Fruit fly (Drosophila melanogaster) whole organism, prepupa: ENCODE results near the gene janA.
A peak's percentile ranks its signal among the peaks of the same experiment; 100 is the strongest.

Source experiments
- Blimp-1 ChIP-seq: fragments of 200-800 bp; sonication (Bioruptor generic); optimal IDR thresholded peaks from 3 replicates; lab custom pipeline; 2017; ENCODE audit warnings: missing biosample characterization, missing genetic modification characterization, mild to moderate bottlenecking, moderate library complexity, missing genetic modification reagents
- CG10669 ChIP-seq: fragments of 200-800 bp; sonication (Bioruptor generic); optimal IDR thresholded peaks from 3 replicates; lab custom pipeline; 2018; ENCODE audit warnings: missing biosample characterization, mild to moderate bottlenecking, missing genetic modification characterization, moderate library complexity
- CG11294 ChIP-seq: fragments of 200-800 bp; sonication (Bioruptor generic); IDR thresholded peaks from 2 replicates; pipeline ENCODE4 v1.3.6; 2022; ENCODE audit warnings: missing biosample characterization, missing genetic modification characterization
- CG15336 ChIP-seq: fragments of 200-800 bp; sonication (Bioruptor generic); IDR thresholded peaks from 2 replicates; pipeline ENCODE4 v1.3.6; 2022; ENCODE audit warnings: missing biosample characterization, missing genetic modification characterization
- CG1621 ChIP-seq: fragments of 200-800 bp; sonication (Bioruptor generic); optimal IDR thresholded peaks from 3 replicates; lab custom pipeline; 2018; ENCODE audit warnings: missing biosample characterization, mild to moderate bottlenecking, missing genetic modification characterization
- CG3032 ChIP-seq: fragments of 200-800 bp; optimal IDR thresholded peaks from 2 replicates; lab custom pipeline; 2019; ENCODE audit warnings: missing biosample characterization, mild to moderate bottlenecking, missing genetic modification characterization, moderate library complexity
- CG31627 ChIP-seq: fragments of 200-800 bp; sonication (Bioruptor generic); optimal IDR thresholded peaks from 3 replicates; lab custom pipeline; 2016; ENCODE audit warnings: missing biosample characterization, missing genetic modification characterization
- CG32006 ChIP-seq: fragments of 200-800 bp; sonication (Bioruptor generic); optimal IDR thresholded peaks from 3 replicates; lab custom pipeline; 2017; ENCODE audit warnings: missing biosample characterization, mild to moderate bottlenecking, missing genetic modification characterization
- CG3919 ChIP-seq: fragments of 200-800 bp; sonication (Bioruptor generic); optimal IDR thresholded peaks from 3 replicates; lab custom pipeline; 2016; ENCODE audit warnings: missing biosample characterization, missing genetic modification characterization
- CG4318 ChIP-seq: fragments of 200-800 bp; sonication (Bioruptor generic); optimal IDR thresholded peaks from 3 replicates; lab custom pipeline; 2017; ENCODE audit warnings: missing biosample characterization, mild to moderate bottlenecking, missing genetic modification characterization
- CG6854 ChIP-seq: fragments of 200-800 bp; sonication (Bioruptor generic); optimal IDR thresholded peaks from 2 replicates; lab custom pipeline; 2017; ENCODE audit warnings: missing biosample characterization, mild to moderate bottlenecking, missing genetic modification characterization
- CG8632 ChIP-seq: fragments of 200-800 bp; sonication (Bioruptor generic); optimal IDR thresholded peaks from 3 replicates; lab custom pipeline; 2016; ENCODE audit warnings: missing biosample characterization, missing genetic modification characterization
- Eip75B ChIP-seq: fragments of 200-800 bp; sonication (Bioruptor generic); optimal IDR thresholded peaks from 3 replicates; lab custom pipeline; 2016; ENCODE audit warnings: missing biosample characterization, missing genetic modification characterization
- Eip78C ChIP-seq: fragments of 200-800 bp; sonication (Bioruptor generic); peaks from one replicate; lab custom pipeline; 2016; ENCODE audit warnings: missing biosample characterization, missing genetic modification characterization
- Eip93F ChIP-seq: fragments of 200-800 bp; sonication (Bioruptor generic); optimal IDR thresholded peaks from 2 replicates; lab custom pipeline; 2016; ENCODE audit warnings: missing biosample characterization, mild to moderate bottlenecking, missing genetic modification characterization
- Ets21C ChIP-seq: fragments of 200-800 bp; sonication (Bioruptor generic); optimal IDR thresholded peaks from 3 replicates; lab custom pipeline; 2016; ENCODE audit warnings: missing biosample characterization, missing genetic modification characterization
- Hr38 ChIP-seq: sonication (Bioruptor generic); optimal IDR thresholded peaks from 2 replicates; lab custom pipeline; 2016; ENCODE audit warnings: missing biosample characterization, missing genetic modification characterization
- Hr39 ChIP-seq: fragments of 200-800 bp; sonication (Bioruptor generic); optimal IDR thresholded peaks from 2 replicates; lab custom pipeline; 2016; ENCODE audit warnings: missing biosample characterization, missing genetic modification characterization
- Hr4 ChIP-seq: fragments of 200-800 bp; sonication (Bioruptor generic); optimal IDR thresholded peaks from 3 replicates; lab custom pipeline; 2016; ENCODE audit warnings: missing biosample characterization, missing genetic modification characterization
- Lpt ChIP-seq: fragments of 200-800 bp; sonication (Bioruptor generic); optimal IDR thresholded peaks from 3 replicates; lab custom pipeline; 2016; ENCODE audit warnings: missing biosample characterization, missing genetic modification characterization
- Met ChIP-seq: fragments of 200-800 bp; sonication (Bioruptor generic); optimal IDR thresholded peaks from 3 replicates; lab custom pipeline; 2016; ENCODE audit warnings: missing biosample characterization, missing genetic modification characterization
- OdsH ChIP-seq: fragments of 200-800 bp; sonication (Bioruptor generic); optimal IDR thresholded peaks from 3 replicates; lab custom pipeline; 2016; ENCODE audit warnings: missing biosample characterization, missing genetic modification characterization
- Sox102F ChIP-seq: fragments of 200-800 bp; sonication (Bioruptor generic); optimal IDR thresholded peaks from 2 replicates; lab custom pipeline; 2016; ENCODE audit warnings: missing biosample characterization, mild to moderate bottlenecking, missing genetic modification characterization
- Sox14 ChIP-seq: fragments of 200-800 bp; sonication (Bioruptor generic); optimal IDR thresholded peaks from 3 replicates; lab custom pipeline; 2016; ENCODE audit warnings: missing biosample characterization, missing genetic modification characterization
- achi ChIP-seq: fragments of 200-800 bp; sonication (Bioruptor generic); optimal IDR thresholded peaks from 3 replicates; lab custom pipeline; 2016; ENCODE audit warnings: missing biosample characterization, missing genetic modification characterization
- cyc ChIP-seq: fragments of 200-800 bp; sonication (Bioruptor generic); optimal IDR thresholded peaks from 3 replicates; lab custom pipeline; 2016; ENCODE audit warnings: missing biosample characterization, missing genetic modification characterization
- dac ChIP-seq: fragments of 200-800 bp; sonication (Bioruptor generic); optimal IDR thresholded peaks from 2 replicates; lab custom pipeline; 2017; ENCODE audit warnings: missing biosample characterization, mild to moderate bottlenecking, missing genetic modification characterization
- eg ChIP-seq: fragments of 200-800 bp; sonication (Bioruptor generic); IDR thresholded peaks from 3 replicates; pipeline ENCODE4 v1.3.6; 2022; ENCODE audit warnings: missing biosample characterization, missing genetic modification characterization
- esn ChIP-seq: fragments of 200-800 bp; sonication (Bioruptor generic); optimal IDR thresholded peaks from 2 replicates; lab custom pipeline; 2016; ENCODE audit warnings: missing biosample characterization, mild to moderate bottlenecking, missing genetic modification characterization, moderate library complexity
- fd59A ChIP-seq: fragments of 200-800 bp; sonication (Bioruptor generic); optimal IDR thresholded peaks from 2 replicates; lab custom pipeline; 2017; ENCODE audit warnings: missing biosample characterization, mild to moderate bottlenecking, missing genetic modification characterization, missing genetic modification reagents
- lz ChIP-seq: fragments of 200-800 bp; sonication (Bioruptor generic); optimal IDR thresholded peaks from 3 replicates; lab custom pipeline; 2016; ENCODE audit warnings: missing biosample characterization, missing genetic modification characterization
- ss ChIP-seq, 2 experiments: fragments of 200-800 bp; sonication (Bioruptor generic); optimal IDR thresholded peaks; 2 replicates in 1 of 2; 3 replicates in 1 of 2; lab custom pipeline; 2017 to 2018; ENCODE audit warnings: mild to moderate bottlenecking in 2 of 2, missing biosample characterization in 2 of 2, missing genetic modification characterization in 2 of 2, moderate library complexity in 1 of 2
- topi ChIP-seq: fragments of 200-800 bp; sonication (Bioruptor generic); optimal IDR thresholded peaks from 3 replicates; lab custom pipeline; 2016; ENCODE audit warnings: missing biosample characterization, missing genetic modification characterization
- vri ChIP-seq: fragments of 200-800 bp; sonication (Bioruptor generic); optimal IDR thresholded peaks from 3 replicates; lab custom pipeline; 2016; ENCODE audit warnings: missing biosample characterization, mild to moderate bottlenecking, missing genetic modification characterization

Gene janA

dm6 chr3R:30005332-30005979, 33.9 kb downstream of the janA start (continued):
- no peak for TF ChIP-seq Hr39 (GFP tag; lab: Kevin White, UChicago)
- TF ChIP-seq achi (GFP tag; lab: Kevin White, UChicago), result peak; percentile 12
- TF ChIP-seq CG4318, result no peak
- no peak for TF ChIP-seq Hr38 (GFP tag; lab: Kevin White, UChicago)
- TF ChIP-seq CG15336 (GFP tag; lab: Robert Waterston, UW), result peak; percentile 41; the same call in 1 of the 2 replicates
- TF ChIP-seq Blimp-1 (GFP tag; lab: Kevin White, UChicago), result no peak
- TF ChIP-seq CG11294, result peak; percentile 12; the same call in 1 of the 2 replicates
- peak; percentile 62 for TF ChIP-seq Eip78C (GFP tag; lab: Kevin White, UChicago)
- no peak for TF ChIP-seq Ets21C (GFP tag; lab: Kevin White, UChicago)

- TF ChIP-seq Eip78C (GFP tag; lab: Kevin White, UChicago) (peak; percentile 44), Hr39 (GFP tag; lab: Kevin White, UChicago) (peak; percentile 27), CG10669 (no peak), lz (GFP tag; lab: Kevin White, UChicago) (peak; percentile 22), CG3919 (GFP tag; lab: Kevin White, UChicago) (peak; percentile 20), Sox14 (GFP tag; lab: Kevin White, UChicago) (peak; percentile 62), esn (GFP tag; lab: Kevin White, UChicago) (peak; percentile 34), Hr38 (GFP tag; lab: Kevin White, UChicago) (no peak), CG3032 (peak; percentile 4), CG31627 (GFP tag; lab: Kevin White, UChicago) (peak; percentile 13), CG1621 (tag; lab: Kevin White, UChicago) (peak; percentile 63), topi (peak; percentile 12), Met (no peak), cyc (GFP tag; lab: Kevin White, UChicago) (peak; percentile 17)
Observed at dm6 chr3R:30004648-30005047, 34.7 kb downstream of the janA start, which contains the start of the genes Nlp and Nph. TSS of gene Nlp (plus strand) at chr3R:30004785. TSS of gene Nph (minus strand) at chr3R:30004861.

DNA sequence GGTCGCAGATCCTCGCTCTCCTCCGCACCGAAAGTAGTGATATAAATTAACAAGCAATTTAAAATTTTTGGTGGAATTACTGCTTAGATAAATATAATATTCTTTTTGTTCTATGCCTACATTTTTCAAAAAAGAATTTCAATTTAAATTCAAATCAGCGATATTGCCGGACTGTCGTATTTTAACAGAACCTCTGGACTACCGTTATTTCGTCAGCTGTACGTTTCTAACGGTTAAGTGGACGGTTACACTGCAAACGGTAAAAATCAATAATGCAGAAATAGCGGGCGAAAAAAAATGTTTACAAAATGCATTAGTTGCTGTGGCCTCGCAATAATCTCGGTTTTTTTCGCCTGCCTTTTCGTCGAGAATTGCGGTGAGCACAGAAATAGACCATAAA, 39.0 kb downstream of the janA start, which contains the start of gene Tace:
Gene Tace, plus strand, starts transcription at position 245 of the 400 bp plus-strand sequence.
- TF ChIP-seq Hr38 (GFP tag; lab: Kevin White, UChicago) (no peak), achi (GFP tag; lab: Kevin White, UChicago) (no peak), CG3032 (no peak), CG3919 (GFP tag; lab: Kevin White, UChicago) (no peak), Hr4 (GFP tag; lab: Kevin White, UChicago) (no peak), fd59A (GFP tag; lab: Kevin White, UChicago) (no peak), Eip75B (GFP tag; lab: Kevin White, UChicago) (no peak), Lpt (GFP tag; lab: Kevin White, UChicago) (no peak), CG6854 (no peak), esn (GFP tag; lab: Kevin White, UChicago) (no peak), Sox102F (GFP tag; lab: Kevin White, UChicago) (no peak), OdsH (GFP tag; lab: Kevin White, UChicago) (no peak), CG11294 (no peak), CG32006 (GFP tag; lab: Kevin White, UChicago) (no peak), topi (no peak)

- no peak for TF ChIP-seq Sox14 (GFP tag; lab: Kevin White, UChicago)
- TF ChIP-seq CG11294, result no peak
- no peak for TF ChIP-seq OdsH (GFP tag; lab: Kevin White, UChicago)
- TF ChIP-seq Lpt (GFP tag; lab: Kevin White, UChicago), result no peak
- no peak for TF ChIP-seq Eip75B (GFP tag; lab: Kevin White, UChicago)
- TF ChIP-seq topi, result no peak
- no peak for TF ChIP-seq CG6854
- TF ChIP-seq Sox102F (GFP tag; lab: Kevin White, UChicago), result no peak
- no peak for TF ChIP-seq CG8632 (GFP tag; lab: Kevin White, UChicago)
- no peak for TF ChIP-seq vri (GFP tag; lab: Kevin White, UChicago)
- no peak for TF ChIP-seq Hr39 (GFP tag; lab: Kevin White, UChicago)
- TF ChIP-seq Ets21C (GFP tag; lab: Kevin White, UChicago), result no peak
- TF ChIP-seq Eip78C (GFP tag; lab: Kevin White, UChicago), result no peak
- TF ChIP-seq lz (GFP tag; lab: Kevin White, UChicago), result no peak
- no peak for TF ChIP-seq eg (GFP tag; lab: Robert Waterston, UW)
- no peak for TF ChIP-seq dac (GFP tag; lab: Kevin White, UChicago)
- TF ChIP-seq Eip93F, result no peak
- no peak for TF ChIP-seq cyc (GFP tag; lab: Kevin White, UChicago)
- no peak for TF ChIP-seq ss (GFP tag; optimal IDR thresholded peaks at IDR 0.05; lab: Kevin White, UChicago)
- no peak for TF ChIP-seq achi (GFP tag; lab: Kevin White, UChicago)
Observed at dm6 chr3R:29999495-29999894, 39.8 kb downstream of the janA start, which contains the start of gene CG34298. TSS of gene CG34298 (plus strand) at chr3R:29999795.
